Worm (Caenorhabditis elegans): ENCODE results near the gene lir-1.
A peak's percentile ranks its signal among the peaks of the same experiment; 100 is the strongest.

The lir-1 gene

DNA sequence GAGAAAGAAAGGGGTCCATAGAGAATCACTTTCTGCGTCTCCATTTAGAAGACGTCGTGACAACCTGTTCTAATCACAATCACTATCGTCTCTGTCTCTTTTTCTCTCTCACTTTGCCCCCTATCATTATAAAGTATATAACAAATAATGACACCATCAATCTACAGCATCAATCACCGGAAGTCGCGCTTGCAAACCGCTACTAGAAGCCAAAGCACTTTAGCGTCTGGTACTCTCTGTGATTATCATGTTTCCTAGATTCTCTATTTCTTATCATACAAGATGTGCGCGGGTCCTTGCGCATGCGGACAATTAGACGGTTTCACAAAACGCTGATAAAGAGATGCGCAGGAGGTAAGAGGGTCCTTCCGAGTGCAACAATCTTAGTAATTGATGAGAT lies 40.6 kb upstream of the lir-1 start:
- no peak for TF ChIP-seq cnd-1 (tag; optimal IDR thresholded peaks at IDR 0.05)
- TF ChIP-seq snpc-4 (tag; optimal IDR thresholded peaks at IDR 0.05): no peak
- no peak for TF ChIP-seq ces-1 (GFP tag; optimal IDR thresholded peaks at IDR 0.05)
- TF ChIP-seq lin-32 (GFP tag; optimal IDR thresholded peaks at IDR 0.05): no peak
- no peak for TF ChIP-seq pha-4 (tag; optimal IDR thresholded peaks at IDR 0.05)
- no peak for TF ChIP-seq nhr-12 (tag; optimal IDR thresholded peaks at IDR 0.05)
- no peak for TF ChIP-seq lin-13 (tag; optimal IDR thresholded peaks at IDR 0.05)
- TF ChIP-seq ceh-43 (GFP tag; optimal IDR thresholded peaks at IDR 0.05): no peak
- no peak for TF ChIP-seq nhr-2 (tag; optimal IDR thresholded peaks at IDR 0.05)
- no peak for TF ChIP-seq lsy-2 (tag; optimal IDR thresholded peaks at IDR 0.05)
- TF ChIP-seq unc-39 (tag; optimal IDR thresholded peaks at IDR 0.05): no peak
- TF ChIP-seq elt-3 (tag; optimal IDR thresholded peaks at IDR 0.05): peak; percentile 53
- peak; percentile 40 for TF ChIP-seq blmp-1 (tag; optimal IDR thresholded peaks at IDR 0.05)
- TF ChIP-seq nhr-76 (tag; optimal IDR thresholded peaks at IDR 0.05): no peak
- peak; percentile 39 for TF ChIP-seq unc-62 (GFP tag; optimal IDR thresholded peaks at IDR 0.05)
- no peak for TF ChIP-seq ceh-39 (tag; optimal IDR thresholded peaks at IDR 0.05)
- no peak for TF ChIP-seq tbx-8 (GFP tag; optimal IDR thresholded peaks at IDR 0.05)
- no peak for TF ChIP-seq sptf-1 (tag; optimal IDR thresholded peaks at IDR 0.05)
- TF ChIP-seq mep-1 (tag; optimal IDR thresholded peaks at IDR 0.05): no peak
- TF ChIP-seq flh-1 (GFP tag; optimal IDR thresholded peaks at IDR 0.05): no peak
- TF ChIP-seq mab-5 (tag; optimal IDR thresholded peaks at IDR 0.05): no peak
- TF ChIP-seq elt-1 (tag; optimal IDR thresholded peaks at IDR 0.05; ENCODE audit: borderline replicate concordance, insufficient read depth): peak; percentile 40
- peak; percentile 95 for TF ChIP-seq ham-2 (GFP tag; optimal IDR thresholded peaks at IDR 0.05)
- TF ChIP-seq drap-1 (GFP tag; optimal IDR thresholded peaks at IDR 0.05): no peak
- TF ChIP-seq mls-2 (tag; optimal IDR thresholded peaks at IDR 0.05): no peak
- peak; percentile 35 for TF ChIP-seq nhr-237 (tag; optimal IDR thresholded peaks at IDR 0.05)

DNA sequence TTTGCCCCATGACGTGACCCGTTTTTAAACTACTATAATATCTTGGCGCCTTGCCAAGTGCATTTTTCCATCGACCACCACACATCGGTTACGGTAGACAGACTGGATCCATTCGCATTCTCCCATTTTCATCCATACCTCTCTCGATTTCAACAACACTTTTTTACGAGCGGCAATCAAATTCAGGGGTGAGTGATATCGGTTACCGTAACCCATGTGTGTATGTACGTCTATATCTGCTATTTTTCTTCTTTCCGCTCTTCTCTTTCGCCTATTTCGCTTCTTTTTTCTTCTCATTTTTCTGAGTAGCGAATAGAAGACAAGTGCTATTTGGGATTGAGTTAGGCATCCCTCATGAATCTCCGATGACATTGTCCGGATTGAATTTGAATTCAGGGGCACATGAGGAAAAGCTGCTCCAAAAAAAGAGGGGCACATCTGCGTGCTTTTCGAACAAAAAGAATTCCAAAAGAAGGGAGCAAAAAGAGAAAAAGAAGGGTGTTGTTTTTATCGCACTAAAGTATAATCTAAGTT lies 40.1 kb upstream of the lir-1 start:
- TF ChIP-seq lsy-2 (tag; optimal IDR thresholded peaks at IDR 0.05) (no peak), M03D4.4 (tag; optimal IDR thresholded peaks at IDR 0.05) (no peak), hlh-1 (tag; optimal IDR thresholded peaks at IDR 0.05) (no peak), elt-3 (tag; optimal IDR thresholded peaks at IDR 0.05) (no peak), zip-8 (tag; optimal IDR thresholded peaks at IDR 0.05) (no peak), ces-1 (GFP tag; optimal IDR thresholded peaks at IDR 0.05) (peak; percentile 83), sptf-1 (tag; optimal IDR thresholded peaks at IDR 0.05) (no peak)

DNA sequence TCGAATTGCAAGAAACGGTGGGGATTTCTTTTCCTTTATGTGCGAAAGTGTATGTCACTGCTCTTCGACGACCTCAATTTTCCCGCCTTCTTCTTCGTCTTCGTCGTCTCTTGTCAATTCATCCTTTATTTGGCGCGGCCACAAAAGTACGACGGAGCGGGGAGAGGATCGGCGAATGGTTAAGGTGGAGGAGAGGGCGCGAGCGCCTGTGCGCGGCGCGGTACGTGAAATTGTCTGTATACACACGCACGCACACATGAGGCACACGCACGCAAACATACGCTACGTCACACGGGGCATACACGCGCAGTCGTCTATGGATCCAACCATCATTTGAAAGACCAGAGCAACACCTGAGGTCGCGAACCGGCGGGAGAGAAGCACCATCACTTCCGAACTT lies 36.5 kb upstream of the lir-1 start:
- TF ChIP-seq drap-1 (GFP tag; optimal IDR thresholded peaks at IDR 0.05): no peak
- no peak for TF ChIP-seq nhr-28 (tag; optimal IDR thresholded peaks at IDR 0.05)
- TF ChIP-seq unc-120 (tag; optimal IDR thresholded peaks at IDR 0.05; ENCODE audit: poor library complexity, severe bottlenecking): no peak
- TF ChIP-seq ces-1 (GFP tag; optimal IDR thresholded peaks at IDR 0.05): no peak

DNA sequence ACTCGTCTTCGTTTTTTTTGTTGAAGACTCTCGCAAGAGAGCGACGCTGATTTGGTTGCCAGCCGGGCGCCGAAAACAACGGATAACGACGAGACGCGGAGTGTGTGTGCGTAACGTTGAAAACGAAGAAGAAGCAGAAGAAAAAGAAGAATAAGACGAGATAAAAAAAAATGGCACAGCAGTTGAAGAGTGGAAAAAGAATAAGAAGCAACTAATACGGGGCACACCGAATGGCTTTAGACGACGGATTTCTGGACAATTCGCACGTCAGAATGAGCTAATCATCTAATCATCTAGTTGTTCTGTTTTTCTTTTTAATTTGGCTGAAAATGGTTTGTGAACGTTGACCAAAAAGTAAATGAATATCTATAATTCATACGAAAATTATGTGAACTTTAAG lies 34.9 kb upstream of the lir-1 start:
- no peak for TF ChIP-seq lsy-2 (tag; optimal IDR thresholded peaks at IDR 0.05)
- no peak for TF ChIP-seq bed-3 (GFP tag; optimal IDR thresholded peaks at IDR 0.05)
- TF ChIP-seq ham-2 (GFP tag; optimal IDR thresholded peaks at IDR 0.05): no peak

DNA sequence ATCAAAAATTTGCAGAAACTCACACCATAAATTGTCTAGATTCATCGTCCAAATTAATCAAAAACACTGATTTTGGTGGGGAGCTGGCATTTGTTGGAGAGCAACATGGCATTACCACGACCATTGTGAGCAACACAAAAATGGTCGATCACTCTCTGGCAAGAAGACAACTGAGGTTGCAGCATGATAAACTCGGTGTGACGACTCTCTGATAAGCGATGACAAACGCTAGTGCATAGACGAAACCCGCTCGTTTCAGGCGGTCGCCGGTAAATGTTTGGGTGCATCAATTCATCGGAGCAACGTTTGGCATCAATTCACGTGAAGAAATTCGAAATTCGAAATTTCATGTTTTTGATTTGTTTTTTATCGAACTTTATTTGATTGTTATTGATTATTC lies 32.8 kb upstream of the lir-1 start:
- TF ChIP-seq ceh-39 (tag; optimal IDR thresholded peaks at IDR 0.05) (no peak), M03D4.4 (tag; optimal IDR thresholded peaks at IDR 0.05) (no peak), ceh-83 (GFP tag; optimal IDR thresholded peaks at IDR 0.05) (no peak), hlh-1 (tag; optimal IDR thresholded peaks at IDR 0.05) (no peak), unc-62 (GFP tag; optimal IDR thresholded peaks at IDR 0.05) (no peak), flh-1 (GFP tag; optimal IDR thresholded peaks at IDR 0.05) (no peak), blmp-1 (tag; optimal IDR thresholded peaks at IDR 0.05) (no peak), ces-1 (GFP tag; optimal IDR thresholded peaks at IDR 0.05) (no peak), nhr-2 (tag; optimal IDR thresholded peaks at IDR 0.05) (no peak), mab-5 (tag; optimal IDR thresholded peaks at IDR 0.05) (no peak), unc-39 (tag; optimal IDR thresholded peaks at IDR 0.05) (no peak), nhr-76 (tag; optimal IDR thresholded peaks at IDR 0.05) (no peak), zip-8 (tag; optimal IDR thresholded peaks at IDR 0.05) (no peak), elt-1 (tag; optimal IDR thresholded peaks at IDR 0.05; ENCODE audit: borderline replicate concordance, insufficient read depth) (no peak), sptf-1 (tag; optimal IDR thresholded peaks at IDR 0.05) (no peak), lin-32 (GFP tag; optimal IDR thresholded peaks at IDR 0.05) (no peak), nhr-237 (tag; optimal IDR thresholded peaks at IDR 0.05) (no peak), bed-3 (GFP tag; optimal IDR thresholded peaks at IDR 0.05) (no peak)

All from whole organism, mixed stage, embryonic.